Fruit fly (Drosophila melanogaster) whole organism: Measurements from ENCODE around the gene CG14960.

Source experiments
- pan ChIP-seq: fragments of >200 bp; optimal IDR thresholded peaks from 2 replicates; lab custom pipeline; 2017
- psq ChIP-seq: fragments of >200 bp; optimal IDR thresholded peaks from 2 replicates; lab custom pipeline; 2017
- usp ChIP-seq: fragments of >200 bp; optimal IDR thresholded peaks from 2 replicates; lab custom pipeline; 2017; ENCODE audit warnings: missing biosample characterization, missing genetic modification characterization, mixed read lengths

dm6 chr3L:3316441-3316840 lies 45.6 kb downstream of the CG14960 start, which contains the start of gene Drsl5:
- TF ChIP-seq usp (GFP tag; lab: Kevin White, UChicago) = no peak
- TF ChIP-seq pan (lab: Kevin White, UChicago) = no peak
- no peak for TF ChIP-seq psq (lab: Kevin White, UChicago)
